Fruit fly (Drosophila melanogaster) S2 (cell line): ENCODE data around the gene CG42711.

ENCODE experiments used
- CG8478 ChIP-seq: fragments of >200 bp; optimal IDR thresholded peaks from 2 replicates; lab custom pipeline; 2018
- CTCF ChIP-seq, 2 experiments: fragments of >200 bp; optimal IDR thresholded peaks; 2 replicates each; lab custom pipeline; 2018

DNA sequence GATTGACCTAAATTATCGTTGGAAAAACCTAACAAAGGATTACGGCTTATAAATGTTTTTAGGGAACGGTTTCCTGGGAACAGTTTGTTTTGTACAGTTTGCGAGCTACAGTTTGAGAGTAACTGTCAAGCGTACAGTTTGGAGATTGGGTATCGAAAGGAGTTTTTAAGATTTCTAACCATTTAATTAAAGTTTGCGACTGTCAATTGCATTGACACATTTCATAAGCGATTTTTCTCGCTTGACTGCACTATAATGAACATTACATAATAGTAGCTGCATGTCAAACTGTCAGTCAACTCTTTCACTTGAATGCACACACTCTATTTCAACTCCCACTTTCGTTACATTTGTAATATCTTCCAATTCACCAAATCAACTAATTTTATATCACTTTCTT, 38.3 kb downstream of the CG42711 start:
- TF ChIP-seq CG8478 (lab: Kevin White, UChicago) (no peak), CTCF (optimal IDR thresholded peaks at IDR 0.05; lab: Kevin White, UChicago) (peak; percentile 11 to 28)
